Fruit fly (Drosophila melanogaster): ENCODE results near the gene knk.

Gene knk

DNA sequence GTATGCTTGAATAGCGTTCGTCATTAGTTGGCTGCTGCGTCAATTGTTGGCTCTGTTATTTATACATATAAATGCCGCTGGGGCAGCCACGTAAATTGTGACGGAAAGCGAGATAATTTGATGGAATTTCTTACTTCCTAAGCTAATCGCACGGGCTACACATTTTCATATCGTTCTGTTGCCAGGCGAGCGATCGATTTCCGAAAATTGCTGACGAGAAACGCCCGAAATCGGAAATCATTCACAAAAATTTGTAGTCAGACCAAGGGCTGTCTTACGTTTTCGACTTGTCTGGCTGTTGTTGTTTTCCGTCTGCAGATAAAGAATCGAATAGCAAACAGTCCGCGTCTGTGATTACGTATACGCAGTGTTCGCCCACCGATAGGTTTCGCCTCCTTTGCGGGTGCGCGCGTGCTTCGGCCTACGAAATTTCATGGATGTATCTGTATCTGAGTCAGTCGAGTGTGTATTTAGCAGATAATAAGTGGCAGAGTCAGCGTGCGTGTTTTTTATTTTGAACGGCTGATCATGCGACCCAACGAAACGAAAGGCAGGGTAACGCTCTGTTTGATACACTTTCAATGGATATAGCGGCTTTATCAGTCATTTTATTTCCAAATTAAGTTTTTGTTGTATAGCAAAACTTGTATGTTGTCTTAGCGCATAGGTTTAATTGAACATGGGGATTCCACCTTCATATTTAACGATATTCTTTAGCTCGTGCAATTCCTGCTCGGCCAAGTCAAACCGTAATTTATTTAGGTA lies 27.8 kb downstream of the knk start:
- no peak for TF ChIP-seq CG17801 (GFP tag; optimal IDR thresholded peaks at IDR 0.05; ENCODE audit: partially characterized antibody)

DNA sequence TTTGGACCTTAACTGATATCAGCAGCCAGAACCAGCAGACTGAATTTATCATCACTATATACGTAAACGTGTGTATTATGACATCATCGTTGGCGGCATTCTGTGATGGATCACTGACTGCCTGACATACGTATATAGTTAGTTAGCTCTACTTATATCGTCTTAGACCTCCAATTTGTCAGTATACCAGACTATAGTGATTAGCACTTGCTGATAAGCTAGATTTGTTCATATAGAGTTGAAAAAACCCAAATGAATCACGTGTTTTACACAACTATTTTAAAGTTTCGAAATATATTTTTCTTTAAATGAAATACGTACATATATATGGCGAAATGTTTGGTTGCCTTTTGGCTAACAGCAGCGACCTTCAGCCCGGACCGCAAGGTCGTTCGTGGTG lies 29.7 kb downstream of the knk start:
- TF ChIP-seq CG17801 (GFP tag; optimal IDR thresholded peaks at IDR 0.05; ENCODE audit: partially characterized antibody): no peak

dm6 chr3R:10095052-10095451 lies 30.4 kb downstream of the knk start:
- no peak for TF ChIP-seq CG17801 (GFP tag; optimal IDR thresholded peaks at IDR 0.05; ENCODE audit: partially characterized antibody)

DNA sequence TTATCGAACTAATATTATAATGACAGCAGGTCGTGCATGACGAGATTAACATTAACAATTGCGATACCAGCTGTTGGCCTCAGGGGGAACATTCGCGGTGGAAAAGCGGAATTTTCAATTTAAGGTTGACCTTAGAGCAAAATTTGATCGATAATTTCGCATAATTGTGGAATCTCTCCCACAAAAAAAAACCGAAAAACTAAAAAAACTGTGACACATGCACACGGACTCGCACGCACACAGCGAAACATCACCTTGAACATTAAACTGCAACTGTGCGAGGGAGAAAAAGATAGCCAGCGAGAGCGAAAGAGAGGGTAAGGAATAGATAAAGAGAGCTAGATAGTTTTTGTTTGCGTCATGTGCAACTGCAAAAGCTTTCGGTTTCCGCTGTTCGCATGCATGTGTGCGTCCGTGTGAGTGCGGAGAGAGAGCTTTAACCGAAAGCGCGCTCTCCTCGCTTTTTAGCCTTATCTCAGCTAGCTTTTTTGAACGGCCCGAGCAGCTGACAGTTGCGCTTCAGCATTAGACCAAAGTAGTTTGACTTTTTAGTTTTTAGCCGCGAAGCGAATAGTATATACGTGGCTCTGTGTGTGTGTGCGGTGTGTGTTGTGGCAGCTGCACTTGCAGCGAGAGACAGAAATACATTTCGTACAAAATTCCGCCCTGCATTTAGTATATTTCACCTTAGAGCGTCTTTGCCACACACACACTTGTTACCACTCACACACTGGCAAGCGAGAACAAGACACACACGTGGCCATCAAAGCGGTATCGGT lies 32.0 kb downstream of the knk start:
- TF ChIP-seq CG17801 (GFP tag; optimal IDR thresholded peaks at IDR 0.05; ENCODE audit: partially characterized antibody): no peak

dm6 chr3R:10091513-10091912 lies 34.0 kb downstream of the knk start:
- no peak for TF ChIP-seq CG17801 (GFP tag; optimal IDR thresholded peaks at IDR 0.05; ENCODE audit: partially characterized antibody)

DNA sequence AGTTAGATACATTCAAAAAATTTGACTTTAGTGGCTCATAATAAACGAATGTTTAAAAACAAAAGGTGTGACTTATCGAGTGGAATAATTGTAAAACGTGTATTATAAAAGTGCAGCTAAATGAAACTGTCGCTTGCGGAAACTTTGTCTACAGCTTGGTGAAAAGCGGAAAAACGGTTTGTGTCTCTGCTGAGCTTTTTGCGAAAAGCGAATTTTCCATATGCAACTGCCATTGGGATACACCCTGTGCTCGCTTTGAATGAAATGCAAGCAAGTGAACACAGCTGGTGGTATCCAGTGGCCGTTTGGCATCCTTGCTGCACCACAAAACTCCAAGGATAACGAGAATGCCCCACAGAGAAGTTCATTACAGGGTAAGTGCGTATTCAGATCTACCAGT lies 34.6 kb downstream of the knk start:
- TF ChIP-seq CG17801 (GFP tag; optimal IDR thresholded peaks at IDR 0.05; ENCODE audit: partially characterized antibody): no peak

DNA sequence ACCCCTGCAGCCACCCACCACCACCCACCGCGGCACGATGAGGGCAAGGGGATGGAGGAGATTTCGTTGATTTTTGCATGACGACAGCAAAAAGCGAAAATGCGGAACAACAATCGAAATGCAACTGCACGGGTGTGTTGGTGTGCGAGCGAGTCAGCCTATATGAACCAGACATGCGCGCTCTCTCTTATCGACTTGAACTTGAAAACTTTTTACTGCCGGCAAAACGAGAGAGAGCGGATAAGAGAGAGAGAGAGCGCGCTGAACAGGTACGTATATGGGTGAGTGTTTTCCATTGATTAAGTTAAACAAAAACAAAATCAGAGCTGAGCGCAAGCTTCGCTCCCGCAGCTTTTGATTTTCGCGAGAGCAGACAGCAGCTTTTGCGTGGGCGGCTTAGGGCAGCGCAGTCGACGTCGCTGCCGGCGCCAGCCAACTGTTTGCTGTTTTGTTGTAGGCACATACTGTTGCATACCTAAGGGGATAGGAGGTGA lies 36.2 kb downstream of the knk start:
- TF ChIP-seq CG17801 (GFP tag; optimal IDR thresholded peaks at IDR 0.05; ENCODE audit: partially characterized antibody): peak; percentile 22

DNA sequence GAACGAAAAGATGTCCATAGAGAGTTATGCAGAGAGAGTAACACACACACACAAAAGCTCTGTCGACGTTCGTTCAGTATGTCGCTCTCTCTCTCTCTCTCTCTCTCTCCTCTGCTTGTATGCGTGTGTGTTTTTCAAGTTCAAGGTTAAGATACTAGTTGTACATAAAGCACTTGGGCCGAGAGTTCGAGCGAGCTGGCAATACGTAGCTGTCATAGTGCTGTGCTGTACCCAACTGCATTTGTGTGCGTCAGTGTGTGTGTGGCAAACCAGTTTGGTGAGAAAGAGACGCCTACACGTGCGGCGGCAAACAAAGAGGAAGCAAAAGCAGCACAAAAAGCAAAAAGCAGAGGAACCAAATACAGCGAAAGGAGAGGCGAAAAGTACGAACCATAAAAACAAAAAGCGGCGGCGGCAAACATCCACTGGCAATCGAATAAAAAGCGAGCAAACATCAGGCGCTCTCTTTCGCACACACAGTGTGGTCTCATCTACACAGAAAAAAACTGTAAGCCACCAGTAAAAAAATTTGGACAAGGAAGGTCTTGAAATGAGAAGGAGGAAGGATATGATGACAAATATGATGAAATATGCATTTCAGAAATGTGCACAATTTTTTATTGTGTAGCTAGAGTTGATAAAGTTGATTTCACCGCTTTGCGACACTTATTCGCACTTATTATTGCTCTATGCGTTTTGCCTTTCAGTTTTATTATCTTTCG lies 38.1 kb downstream of the knk start:
- peak; percentile 6 for TF ChIP-seq CG17801 (GFP tag; optimal IDR thresholded peaks at IDR 0.05; ENCODE audit: partially characterized antibody)

DNA sequence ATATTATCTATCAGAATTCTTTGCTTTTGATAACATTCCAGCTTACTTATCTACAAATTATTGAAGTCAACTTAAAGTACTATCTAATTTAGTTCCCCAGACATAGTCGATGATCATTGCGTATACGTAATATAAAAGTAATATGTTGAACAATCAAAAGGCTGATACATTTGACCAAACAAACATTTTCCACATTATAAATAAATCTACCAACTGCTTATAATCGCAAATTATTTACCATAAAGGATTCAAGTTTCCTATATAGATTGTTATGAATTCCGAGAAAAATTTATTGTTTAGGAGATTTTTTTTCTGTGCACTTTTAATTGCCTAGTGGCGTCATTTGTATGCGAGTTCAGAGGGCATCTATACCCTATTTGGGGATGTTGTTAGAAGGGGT lies 38.8 kb downstream of the knk start:
- TF ChIP-seq CG17801 (GFP tag; optimal IDR thresholded peaks at IDR 0.05; ENCODE audit: partially characterized antibody): no peak

dm6 chr3R:10086222-10086621 lies 39.2 kb downstream of the knk start:
- TF ChIP-seq CG17801 (GFP tag; optimal IDR thresholded peaks at IDR 0.05; ENCODE audit: partially characterized antibody): no peak

- TF ChIP-seq CG17801 (GFP tag; optimal IDR thresholded peaks at IDR 0.05; ENCODE audit: partially characterized antibody): peak; percentile 81
These were observed 40.5 kb downstream of the knk start for dm6 chr3R:10084914-10085313.

dm6 chr3R:10084179-10084647 lies 41.3 kb downstream of the knk start:
- TF ChIP-seq CG17801 (GFP tag; optimal IDR thresholded peaks at IDR 0.05; ENCODE audit: partially characterized antibody): no peak

DNA sequence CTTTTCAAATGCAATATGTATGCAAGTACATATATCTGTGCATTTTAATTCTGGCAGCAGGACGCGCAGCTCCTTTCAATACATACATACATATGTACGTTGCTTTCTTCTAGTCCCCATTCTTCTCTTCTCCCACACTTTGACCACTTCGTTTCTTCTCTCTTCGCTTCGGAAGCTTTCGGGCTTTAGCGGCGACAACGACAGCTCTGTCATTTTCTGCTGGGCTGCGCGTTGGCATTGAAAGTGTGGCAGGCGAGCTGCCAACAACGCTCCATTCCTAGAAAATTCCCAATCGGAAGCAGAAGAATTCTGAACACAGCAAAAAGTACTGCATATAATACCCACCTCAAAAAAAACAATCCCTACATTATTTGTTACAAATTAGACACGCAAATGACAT lies 42.4 kb downstream of the knk start:
- peak; percentile 4 for TF ChIP-seq CG17801 (GFP tag; optimal IDR thresholded peaks at IDR 0.05; ENCODE audit: partially characterized antibody)

DNA sequence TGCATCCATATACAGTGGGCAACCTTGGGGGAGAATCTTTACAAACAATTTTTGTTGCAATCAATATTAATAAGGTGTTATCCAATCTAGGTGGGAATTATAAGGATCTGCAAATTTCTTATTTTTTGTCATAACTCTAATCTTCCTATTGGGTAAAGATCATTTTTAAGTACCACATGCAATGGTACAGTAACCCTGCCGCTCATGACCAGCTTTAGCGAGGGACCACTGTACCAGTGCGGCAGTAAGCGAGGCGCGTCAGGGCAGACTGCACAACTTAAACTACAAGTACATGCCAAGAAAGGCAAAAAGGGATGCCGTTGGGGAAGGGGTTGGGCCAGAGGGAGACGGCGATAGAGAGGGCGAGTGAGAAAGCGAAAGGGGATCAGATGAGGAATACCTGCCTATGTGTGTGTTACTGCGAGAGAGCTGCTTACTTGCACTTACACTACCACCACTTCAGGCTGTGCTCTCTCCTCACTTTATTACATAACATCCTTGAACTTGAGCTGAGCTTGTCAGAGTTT lies 42.9 kb downstream of the knk start:
- peak; percentile 52 for TF ChIP-seq CG17801 (GFP tag; optimal IDR thresholded peaks at IDR 0.05; ENCODE audit: partially characterized antibody)

DNA sequence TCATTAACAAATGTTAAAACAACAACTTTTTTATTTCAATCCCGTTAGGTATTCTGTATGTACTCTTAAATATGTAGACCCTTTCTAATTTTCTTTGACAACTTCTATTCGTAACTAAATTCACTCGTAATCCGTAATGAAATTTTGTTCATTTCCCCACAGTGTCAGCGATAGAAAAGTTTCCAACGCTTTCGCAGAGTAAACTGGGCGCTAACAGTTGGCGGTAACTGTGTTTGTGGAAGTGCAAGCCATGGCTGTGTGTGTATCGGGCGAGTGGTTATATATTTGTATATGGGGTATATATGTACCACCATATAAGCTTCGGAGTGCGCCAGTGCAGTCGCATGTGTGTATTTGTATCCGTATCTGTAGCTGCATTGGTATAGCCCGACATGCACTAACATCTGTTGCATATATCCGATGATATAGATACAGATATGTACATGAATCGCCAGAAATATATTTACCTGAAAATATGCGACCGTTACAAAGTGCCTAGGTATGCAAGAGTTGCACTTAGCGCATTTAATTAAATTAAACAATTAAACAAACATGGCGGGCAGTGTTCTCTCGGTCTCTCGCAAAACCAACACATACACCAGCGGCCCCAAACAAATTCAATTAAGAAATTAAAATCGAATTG lies 43.9 kb downstream of the knk start:
- TF ChIP-seq CG17801 (GFP tag; optimal IDR thresholded peaks at IDR 0.05; ENCODE audit: partially characterized antibody): no peak

Data from ovary, adult (tissue).